Worm (Caenorhabditis elegans) whole organism, late embryonic: ENCODE data around the gene W09C2.7.

Experiments
- C38D4.7 ChIP-seq: fragments of 200-800 bp; sonication (Bioruptor generic); optimal IDR thresholded peaks from 2 replicates; lab custom pipeline; 2018; ENCODE audit warnings: mild to moderate bottlenecking, missing genetic modification characterization, moderate library complexity, missing compliant biosample characterization
- K09A11.1 ChIP-seq: sonication (generic microtip); optimal IDR thresholded peaks from 2 replicates; lab custom pipeline; 2017; ENCODE audit warnings: antibody characterized with exemption, mild to moderate bottlenecking, missing genetic modification characterization, missing compliant biosample characterization; ENCODE audit not compliant: insufficient read depth
- Y22D7AL.16 ChIP-seq: sonication (generic microtip); optimal IDR thresholded peaks from 2 replicates; lab custom pipeline; 2016; ENCODE audit warnings: missing genetic modification characterization, missing compliant biosample characterization
- ahr-1 ChIP-seq: sonication (generic microtip); optimal IDR thresholded peaks from 2 replicates; lab custom pipeline; 2016; ENCODE audit warnings: missing genetic modification characterization, missing compliant biosample characterization
- ceh-14 ChIP-seq: sonication (generic microtip); optimal IDR thresholded peaks from 2 replicates; lab custom pipeline; 2016; ENCODE audit warnings: missing genotype, missing genetic modification characterization, missing compliant biosample characterization
- ceh-18 ChIP-seq: sonication (generic microtip); optimal IDR thresholded peaks from 2 replicates; lab custom pipeline; 2016; ENCODE audit warnings: missing genetic modification characterization, missing compliant biosample characterization
- ceh-19 ChIP-seq: fragments of 200-800 bp; sonication (Bioruptor generic); optimal IDR thresholded peaks from 2 replicates; lab custom pipeline; 2018; ENCODE audit warnings: mild to moderate bottlenecking, missing genetic modification characterization, missing compliant biosample characterization
- ceh-22 ChIP-seq: sonication (generic microtip); optimal IDR thresholded peaks from 2 replicates; lab custom pipeline; 2017; ENCODE audit warnings: missing biosample characterization, missing genetic modification characterization
- ceh-24 ChIP-seq: sonication (generic microtip); optimal IDR thresholded peaks from 2 replicates; lab custom pipeline; 2016; ENCODE audit warnings: mild to moderate bottlenecking, missing genetic modification characterization, missing compliant biosample characterization
- ceh-34 ChIP-seq: sonication (generic microtip); optimal IDR thresholded peaks from 2 replicates; lab custom pipeline; 2016; ENCODE audit warnings: mild to moderate bottlenecking, missing genetic modification characterization, missing compliant biosample characterization
- ceh-6 ChIP-seq: fragments of 200-800 bp; sonication (Bioruptor generic); optimal IDR thresholded peaks from 2 replicates; lab custom pipeline; 2018; ENCODE audit warnings: mild to moderate bottlenecking, missing genetic modification characterization, missing compliant biosample characterization
- dve-1 ChIP-seq: sonication (generic microtip); optimal IDR thresholded peaks from 2 replicates; lab custom pipeline; 2017; ENCODE audit warnings: antibody characterized with exemption, mild to moderate bottlenecking, missing genetic modification characterization, missing compliant biosample characterization
- ets-4 ChIP-seq: sonication (generic microtip); optimal IDR thresholded peaks from 2 replicates; lab custom pipeline; 2016; ENCODE audit warnings: missing genetic modification characterization, missing compliant biosample characterization
- eyg-1 ChIP-seq: sonication (generic microtip); optimal IDR thresholded peaks from 2 replicates; lab custom pipeline; 2016; ENCODE audit warnings: missing genotype, missing genetic modification characterization, missing compliant biosample characterization
- fkh-6 ChIP-seq: sonication (generic microtip); optimal IDR thresholded peaks from 2 replicates; lab custom pipeline; 2016; ENCODE audit warnings: missing genetic modification characterization, missing compliant biosample characterization
- hlh-30 ChIP-seq: sonication (generic microtip); optimal IDR thresholded peaks from 2 replicates; lab custom pipeline; 2017; ENCODE audit warnings: antibody characterized with exemption, missing genetic modification characterization, missing compliant biosample characterization; ENCODE audit not compliant: insufficient read depth
- hlh-6 ChIP-seq: sonication (generic microtip); optimal IDR thresholded peaks from 2 replicates; lab custom pipeline; 2016; ENCODE audit warnings: missing genotype, missing genetic modification characterization, missing compliant biosample characterization
- hlh-8 ChIP-seq: sonication (generic microtip); optimal IDR thresholded peaks from 2 replicates; lab custom pipeline; 2016; ENCODE audit warnings: missing genotype, missing genetic modification characterization, missing compliant biosample characterization
- lim-6 ChIP-seq: sonication (generic microtip); optimal IDR thresholded peaks from 2 replicates; lab custom pipeline; 2016; ENCODE audit warnings: missing genetic modification characterization, missing compliant biosample characterization
- madf-2 ChIP-seq: sonication (generic microtip); optimal IDR thresholded peaks from 2 replicates; lab custom pipeline; 2017; ENCODE audit warnings: missing genetic modification characterization, missing compliant biosample characterization
- mec-3 ChIP-seq: sonication (generic microtip); optimal IDR thresholded peaks from 2 replicates; lab custom pipeline; 2016; ENCODE audit warnings: borderline replicate concordance, missing genetic modification characterization, missing compliant biosample characterization
- nfya-1 ChIP-seq: sonication (generic microtip); optimal IDR thresholded peaks from 2 replicates; lab custom pipeline; 2017; ENCODE audit warnings: missing genetic modification characterization, mild to moderate bottlenecking, missing compliant biosample characterization, antibody characterized with exemption, moderate library complexity
- nhr-11 ChIP-seq: fragments of 150-350 bp; optimal IDR thresholded peaks from 2 replicates; lab custom pipeline; 2014; ENCODE audit warnings: missing biosample characterization, missing genetic modification characterization
- pag-3 ChIP-seq: sonication (generic microtip); optimal IDR thresholded peaks from 2 replicates; lab custom pipeline; 2016; ENCODE audit warnings: missing compliant biosample characterization, missing genetic modification characterization, borderline replicate concordance
- pha-2 ChIP-seq: sonication (generic microtip); optimal IDR thresholded peaks from 2 replicates; lab custom pipeline; 2017; ENCODE audit warnings: mild to moderate bottlenecking, missing genetic modification characterization, missing compliant biosample characterization
- ref-2 ChIP-seq: sonication (generic microtip); optimal IDR thresholded peaks from 2 replicates; lab custom pipeline; 2016; ENCODE audit warnings: missing genetic modification characterization, missing compliant biosample characterization
- rnt-1 ChIP-seq: sonication (generic microtip); optimal IDR thresholded peaks from 2 replicates; lab custom pipeline; 2016; ENCODE audit warnings: missing genetic modification characterization, missing compliant biosample characterization
- sox-4 ChIP-seq: sonication (generic microtip); optimal IDR thresholded peaks from 2 replicates; lab custom pipeline; 2017; ENCODE audit warnings: mild to moderate bottlenecking, missing genetic modification characterization, inconsistent platforms, missing compliant biosample characterization
- ttx-3 ChIP-seq: sonication (generic microtip); optimal IDR thresholded peaks from 2 replicates; lab custom pipeline; 2016; ENCODE audit warnings: missing genetic modification reagents, missing genetic modification characterization, missing compliant biosample characterization
- unc-3 ChIP-seq, 2 experiments: fragments of 200-800 bp in 1 of 2; sonication (Bioruptor generic) in 1 of 2; sonication (generic microtip) in 1 of 2; conservative IDR thresholded peaks in 1 of 2; optimal IDR thresholded peaks in 1 of 2; 2 replicates each; pipeline versions ENCODE4 v1.3.6 to Lab custom; 2016 to 2022; ENCODE audit warnings: missing compliant biosample characterization in 2 of 2, missing genetic modification characterization in 2 of 2, missing genetic modification reagents in 1 of 2

Gene W09C2.7

DNA sequence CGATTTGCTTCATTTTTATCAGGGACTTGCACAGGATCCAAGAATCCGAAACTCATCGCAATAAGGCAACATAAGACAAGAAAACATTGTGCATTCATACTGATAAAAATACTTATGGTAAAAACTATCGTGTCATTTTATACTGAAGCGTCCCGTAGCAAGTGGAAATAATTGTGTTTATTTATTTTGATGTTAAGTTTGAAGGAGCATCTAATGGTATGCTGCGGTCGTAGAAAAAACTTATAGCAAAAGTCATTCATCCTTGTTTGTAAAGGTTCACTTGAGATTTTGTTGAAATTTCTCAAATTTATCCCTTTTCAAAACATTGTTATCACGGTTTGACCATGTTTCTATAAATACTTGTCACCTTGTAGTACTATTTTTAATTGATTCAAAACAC lies 2.8 kb upstream of the W09C2.7 start, which contains the start of gene W09C2.10:
TSS of gene W09C2.10 (minus strand) at position 101 of the 400 bp plus-strand sequence.
- TF ChIP-seq ttx-3 (tag; lab: Kevin White, UChicago) = no peak

DNA sequence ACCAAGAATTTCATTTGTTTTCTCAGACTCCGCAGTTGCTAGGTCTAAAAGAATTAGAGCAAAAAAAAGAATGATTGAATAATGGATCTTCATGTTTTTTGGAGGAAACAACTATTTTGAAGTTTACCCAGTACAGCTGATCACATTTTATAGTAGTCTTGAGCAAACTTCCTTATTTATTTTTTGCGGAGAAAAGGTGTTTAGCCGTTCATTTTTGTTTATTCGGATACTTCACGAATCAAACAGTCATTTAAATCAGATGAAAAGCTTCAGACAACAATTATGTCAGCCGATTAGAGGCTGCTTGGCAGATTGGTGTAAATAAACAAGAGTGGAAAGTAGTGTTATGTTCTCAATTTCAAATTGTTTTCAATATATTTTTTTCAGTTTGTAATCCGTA lies 2.1 kb upstream of the W09C2.7 start, which contains the start of gene W09C2.8:
TSS of gene W09C2.8 (minus strand) at position 101 of the 400 bp plus-strand sequence.
- no peak for TF ChIP-seq fkh-6 (tag; lab: Kevin White, UChicago)
- TF ChIP-seq eyg-1 (tag; lab: Kevin White, UChicago) = no peak

DNA sequence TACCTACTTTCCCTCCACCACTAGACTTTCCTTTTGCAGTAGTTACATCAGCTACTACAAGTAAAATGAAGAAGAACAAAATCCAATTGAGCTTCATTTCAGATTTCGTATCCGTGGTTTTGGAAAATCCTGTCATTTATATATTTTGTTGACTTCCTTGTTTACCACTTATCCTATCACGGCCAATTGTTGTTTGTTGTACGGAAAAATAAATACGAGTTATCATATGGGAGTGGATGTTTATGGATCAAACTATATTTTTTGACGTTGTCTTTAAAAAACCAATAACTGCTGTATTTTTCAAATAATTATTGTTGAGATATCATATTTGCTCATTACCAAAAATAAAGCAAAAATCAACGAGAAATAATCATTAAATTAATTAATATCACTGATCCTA lies 1.1 kb upstream of the W09C2.7 start, which contains the start of gene W09C2.9:
TSS of gene W09C2.9 (minus strand) at position 101 of the 400 bp plus-strand sequence.
- TF ChIP-seq ceh-24 (tag; lab: Kevin White, UChicago) (no peak), pha-2 (tag; lab: Kevin White, UChicago) (no peak), nhr-11 (tag; lab: Kevin White, UChicago) (no peak), ceh-22 (tag; lab: Kevin White, UChicago) (no peak), ceh-19 (GFP tag; lab: Kevin White, UChicago) (no peak), ahr-1 (tag; lab: Kevin White, UChicago) (no peak), hlh-30 (no peak)

DNA sequence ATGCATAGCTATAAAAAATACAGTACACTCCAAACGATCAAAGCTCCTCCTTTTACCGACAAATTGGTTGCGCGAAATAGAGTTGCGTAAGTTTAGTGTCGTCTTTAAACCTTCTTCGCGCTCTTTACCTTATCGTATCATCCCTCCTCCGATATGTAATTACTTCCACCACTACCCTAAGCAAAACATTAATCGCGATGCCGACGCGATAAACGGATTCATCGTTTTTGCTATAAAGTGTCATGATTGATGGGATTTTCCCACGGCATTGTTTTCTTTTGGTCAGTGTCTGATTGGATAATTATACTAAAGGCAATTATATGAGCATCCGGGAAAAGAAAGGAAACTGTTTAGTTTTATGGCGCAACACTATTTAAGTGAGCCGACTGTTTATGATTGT lies 3.3 kb downstream of the W09C2.7 start:
- no peak for TF ChIP-seq ceh-19 (GFP tag; lab: Kevin White, UChicago)
- no peak for TF ChIP-seq dve-1 (tag; lab: Kevin White, UChicago)
- no peak for TF ChIP-seq ref-2 (tag; lab: Kevin White, UChicago)
- TF ChIP-seq ahr-1 (tag; lab: Kevin White, UChicago) = no peak
- no peak for TF ChIP-seq mec-3 (tag; lab: Kevin White, UChicago)
- no peak for TF ChIP-seq hlh-6
- no peak for TF ChIP-seq madf-2 (tag; lab: Kevin White, UChicago)
- no peak for TF ChIP-seq ceh-6 (GFP tag; lab: Kevin White, UChicago)
- TF ChIP-seq eyg-1 (tag; lab: Kevin White, UChicago) = no peak

DNA sequence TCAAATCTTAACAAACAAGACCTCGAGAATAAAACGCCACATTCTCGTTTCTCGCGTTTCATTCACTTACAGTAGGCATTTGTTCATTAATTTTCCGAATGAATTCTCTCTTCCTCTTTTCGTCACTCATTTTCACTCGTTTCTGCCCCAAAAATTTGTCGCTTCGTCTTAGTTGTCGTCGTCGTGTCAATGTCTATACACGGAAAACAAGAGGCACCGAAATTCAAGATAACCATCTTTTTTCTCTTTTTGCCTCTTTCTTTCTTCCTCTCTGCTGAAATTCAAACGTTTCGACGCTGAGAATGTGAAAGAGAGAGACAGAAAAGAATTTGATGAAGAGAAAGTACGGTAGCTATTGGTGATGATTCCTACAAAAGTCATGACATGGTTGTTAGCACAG lies 4.2 kb downstream of the W09C2.7 start:
- no peak for TF ChIP-seq C38D4.7
- TF ChIP-seq pha-2 (tag; lab: Kevin White, UChicago) = no peak

DNA sequence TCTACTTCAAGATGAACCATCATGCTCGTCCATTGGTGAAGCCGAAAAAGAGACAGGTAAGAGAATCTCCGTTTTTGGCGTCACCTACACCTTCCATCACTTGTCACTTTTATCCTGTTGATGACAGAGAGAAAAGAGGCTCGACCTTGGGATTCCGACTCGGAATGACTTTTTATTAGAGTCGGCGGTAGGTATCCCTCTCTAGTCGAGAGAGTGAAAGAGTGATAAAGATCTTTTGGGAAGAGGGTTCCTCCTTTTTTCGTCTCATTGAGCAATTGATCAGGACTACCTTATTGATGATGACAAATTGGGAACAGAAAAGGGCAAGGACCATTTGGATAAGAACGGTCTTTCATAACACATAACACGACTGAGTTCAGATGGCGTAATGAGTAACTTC lies 4.8 kb downstream of the W09C2.7 start:
- TF ChIP-seq Y22D7AL.16 (tag; lab: Kevin White, UChicago) (no peak), sox-4 (tag; lab: Kevin White, UChicago) (no peak), ceh-18 (tag; lab: Kevin White, UChicago) (no peak), K09A11.1 (no peak), pag-3 (tag; lab: Kevin White, UChicago) (no peak), lim-6 (no peak), hlh-30 (no peak), ets-4 (tag; lab: Kevin White, UChicago) (no peak), nfya-1 (tag; lab: Kevin White, UChicago) (no peak), ttx-3 (tag; lab: Kevin White, UChicago) (no peak), unc-3 (GFP tag; conservative IDR thresholded peaks at IDR 0.05; lab: Robert Waterston, UW) (no peak), unc-3 (tag; optimal IDR thresholded peaks at IDR 0.05; lab: Kevin White, UChicago) (no peak), ceh-14 (tag; lab: Kevin White, UChicago) (no peak), madf-2 (tag; lab: Kevin White, UChicago) (no peak), ceh-34 (tag; lab: Kevin White, UChicago) (no peak)

DNA sequence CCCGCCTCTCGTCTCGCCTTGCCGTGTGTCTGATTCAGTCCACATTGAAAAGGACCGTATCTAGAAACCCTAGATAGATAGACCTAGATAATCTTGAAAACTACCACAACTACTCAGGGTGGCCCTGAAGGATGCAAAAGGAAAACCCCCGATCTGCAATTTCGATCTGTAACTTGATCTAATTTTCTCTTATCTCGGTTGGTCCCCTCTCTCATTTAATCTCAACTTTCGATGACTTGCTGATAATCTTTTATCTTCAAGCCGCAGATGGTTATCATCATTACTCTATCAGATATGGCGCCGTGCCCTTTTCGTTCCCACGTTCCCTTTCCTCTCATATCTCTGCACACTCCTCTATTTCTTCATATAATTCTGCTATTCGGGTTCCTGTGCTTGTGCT lies 6.7 kb downstream of the W09C2.7 start:
- TF ChIP-seq pha-2 (tag; lab: Kevin White, UChicago) = no peak
- TF ChIP-seq rnt-1 (tag; lab: Kevin White, UChicago) = peak; percentile 100
- TF ChIP-seq hlh-8 = no peak
- TF ChIP-seq, all 69 proteins: peak for 1
